Worm (Caenorhabditis elegans): ENCODE results near the gene dbn-1.
"Not testable (repeated sequence)": the region's sequence is repeated elsewhere in the genome, so short reads cannot be mapped to it uniquely, and the experiment has no call there.

ce11 chrIII:13751144-13751543 is 10.7 kb downstream of the dbn-1 start, which contains the start of gene mlc-7:
- TF ChIP-seq him-1 (tag; optimal IDR thresholded peaks at IDR 0.05); hmg-20 (GFP tag; IDR thresholded peaks at IDR 0.05); sea-2 (GFP tag; IDR thresholded peaks at IDR 0.05); repo-1 (tag; optimal IDR thresholded peaks at IDR 0.05); Y79H2A.3 (GFP tag; conservative IDR thresholded peaks at IDR 0.05); ekl-4 (GFP tag; IDR thresholded peaks at IDR 0.05); snpc-3.4 (tag; optimal IDR thresholded peaks at IDR 0.05); dpl-1 (GFP tag; optimal IDR thresholded peaks at IDR 0.05); unc-62 (GFP tag; optimal IDR thresholded peaks at IDR 0.05); snpc-4 (GFP tag; optimal IDR thresholded peaks at IDR 0.05); snpc-4 (tag; optimal IDR thresholded peaks at IDR 0.05): not testable (repeated sequence)

Data from whole organism, young adult.